Worm (Caenorhabditis elegans) whole organism, L1 larva: ENCODE data around the gene ccpp-6.

Experiments used
- C16A3.4 ChIP-seq: fragments of 150-350 bp; optimal IDR thresholded peaks from 2 replicates; lab custom pipeline; 2014; ENCODE audit warnings: missing biosample characterization, missing genetic modification characterization
- F16B12.6 ChIP-seq: fragments of 150-350 bp; optimal IDR thresholded peaks from 2 replicates; lab custom pipeline; 2014; ENCODE audit warnings: missing biosample characterization, missing genetic modification characterization
- ama-1 ChIP-seq: fragments of 150-350 bp; optimal IDR thresholded peaks from 2 replicates; lab custom pipeline; 2014
- blmp-1 ChIP-seq: fragments of 150-350 bp; optimal IDR thresholded peaks from 2 replicates; lab custom pipeline; 2014; ENCODE audit warnings: missing biosample characterization, missing genetic modification characterization
- ceh-63 ChIP-seq: fragments of 200-800 bp; sonication (Bioruptor generic); optimal IDR thresholded peaks from 2 replicates; lab custom pipeline; 2018; ENCODE audit warnings: mild to moderate bottlenecking, missing genetic modification characterization, missing compliant biosample characterization
- ets-5 ChIP-seq: fragments of 200-800 bp; sonication (Bioruptor generic); IDR thresholded peaks from 2 replicates; pipeline ENCODE4 v1.3.6; 2022; ENCODE audit warnings: missing genetic modification characterization, missing compliant biosample characterization
- fkh-10 ChIP-seq: sonication (generic microtip); optimal IDR thresholded peaks from 2 replicates; lab custom pipeline; 2017; ENCODE audit warnings: missing biosample characterization, missing genetic modification reagents, missing genetic modification characterization
- lsy-2 ChIP-seq, 2 experiments: fragments of 150-350 bp; optimal IDR thresholded peaks; 2 replicates each; lab custom pipeline; 2014; ENCODE audit warnings: missing biosample characterization in 2 of 2, missing genetic modification characterization in 2 of 2
- mdl-1 ChIP-seq, 2 experiments: fragments of 150-350 bp; optimal IDR thresholded peaks; 2 replicates each; lab custom pipeline; 2014 to 2017; ENCODE audit warnings: missing biosample characterization in 2 of 2, missing genetic modification characterization in 2 of 2, inconsistent platforms in 1 of 2
- mef-2 ChIP-seq: fragments of 150-350 bp; optimal IDR thresholded peaks from 2 replicates; lab custom pipeline; 2014; ENCODE audit warnings: missing biosample characterization, missing genetic modification characterization
- nhr-12 ChIP-seq: sonication (generic microtip); optimal IDR thresholded peaks from 2 replicates; lab custom pipeline; 2017; ENCODE audit warnings: missing biosample characterization, missing genetic modification characterization
- nhr-77 ChIP-seq: fragments of 150-350 bp; optimal IDR thresholded peaks from 2 replicates; lab custom pipeline; 2014; ENCODE audit warnings: missing biosample characterization, missing genetic modification characterization
- pax-3 ChIP-seq: fragments of 200-800 bp; sonication (Bioruptor generic); optimal IDR thresholded peaks from 2 replicates; lab custom pipeline; 2018; ENCODE audit warnings: mild to moderate bottlenecking, missing genetic modification characterization, moderate library complexity, missing compliant biosample characterization
- rnt-1 ChIP-seq: sonication (generic microtip); optimal IDR thresholded peaks from 2 replicates; lab custom pipeline; 2016; ENCODE audit warnings: mild to moderate bottlenecking, missing genetic modification characterization, moderate library complexity, missing compliant biosample characterization

DNA sequence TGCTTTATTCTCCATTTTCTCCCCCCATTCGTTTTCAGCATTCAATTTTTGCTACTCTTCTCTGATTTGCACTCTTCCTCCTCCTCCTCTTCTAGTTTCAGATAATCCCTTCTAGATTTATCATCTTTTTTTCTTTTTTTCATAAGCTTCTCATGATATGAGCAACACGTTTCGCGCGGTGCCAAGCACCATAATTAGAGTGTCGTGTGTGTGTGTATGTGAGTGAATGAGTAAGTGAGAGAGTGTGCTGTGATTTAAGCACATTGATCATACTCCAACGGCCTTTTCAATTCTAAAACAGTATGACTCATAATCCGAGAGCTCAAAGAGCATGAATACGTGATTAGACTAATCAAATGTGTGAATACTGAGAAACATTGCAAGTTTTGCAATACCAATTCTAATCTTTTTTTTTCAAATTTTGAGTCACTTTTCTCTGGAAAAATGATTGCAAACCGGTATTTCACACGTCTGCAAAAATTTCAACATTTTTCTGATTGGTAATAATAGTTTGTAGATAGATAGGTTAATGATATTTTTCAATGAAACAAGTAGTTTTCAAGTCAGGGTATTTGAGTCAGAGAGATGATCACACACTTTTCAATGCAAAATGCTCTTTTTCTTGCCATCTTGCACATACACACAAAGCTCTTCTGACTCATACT lies 51.6 kb downstream of the ccpp-6 start:
- TF ChIP-seq C16A3.4 (tag; lab: Kevin White, UChicago): no peak
- TF ChIP-seq fkh-10: no peak
- no peak for TF ChIP-seq mdl-1 (tag; optimal IDR thresholded peaks at IDR 0.05; lab: Kevin White, UChicago)
- TF ChIP-seq ets-5: no peak
- no peak for TF ChIP-seq F16B12.6
- peak; percentile 14 for TF ChIP-seq mef-2 (tag; lab: Kevin White, UChicago)
- TF ChIP-seq lsy-2 (tag; optimal IDR thresholded peaks at IDR 0.05; lab: Kevin White, UChicago): no peak
- no peak for TF ChIP-seq blmp-1 (tag; lab: Kevin White, UChicago)
- TF ChIP-seq pax-3: peak; percentile 65
- no peak for TF ChIP-seq ceh-63
- no peak for TF ChIP-seq rnt-1 (tag; lab: Kevin White, UChicago)
- no peak for TF ChIP-seq ama-1
- no peak for TF ChIP-seq nhr-77
- TF ChIP-seq nhr-12 (tag; lab: Kevin White, UChicago): no peak
